Fruit fly (Drosophila melanogaster): Measurements from ENCODE around the gene trol.

- TF ChIP-seq psq (optimal IDR thresholded peaks at IDR 0.05) (no peak), Dll (optimal IDR thresholded peaks at IDR 0.05) (no peak), usp (GFP tag; optimal IDR thresholded peaks at IDR 0.05) (no peak), CG8478 (optimal IDR thresholded peaks at IDR 0.05) (no peak)
These were observed 40.0 kb upstream of the trol start, which contains the start of gene CG13760 for dm6 chrX:2585055-2585715.

Data from whole organism.